Worm (Caenorhabditis elegans) whole organism, mixed stage, embryonic: Measurements from ENCODE around the gene dec-7.

Experiments
- M03D4.4 ChIP-seq: sonication (generic microtip); optimal IDR thresholded peaks from 2 replicates; lab custom pipeline; 2017; ENCODE audit warnings: mild to moderate bottlenecking, missing genetic modification characterization, missing compliant biosample characterization
- bed-3 ChIP-seq: fragments of 200-800 bp; sonication (Bioruptor generic); optimal IDR thresholded peaks from 3 replicates; lab custom pipeline; 2018; ENCODE audit warnings: mild to moderate bottlenecking, missing genetic modification characterization, moderate library complexity, missing compliant biosample characterization
- ceh-39 ChIP-seq: fragments of 150-350 bp; optimal IDR thresholded peaks from 2 replicates; lab custom pipeline; 2014; ENCODE audit warnings: missing biosample characterization, missing genetic modification characterization
- ceh-43 ChIP-seq: fragments of 200-800 bp; sonication (Bioruptor generic); optimal IDR thresholded peaks from 2 replicates; lab custom pipeline; 2018; ENCODE audit warnings: mild to moderate bottlenecking, missing genetic modification characterization, moderate library complexity, missing compliant biosample characterization
- ceh-83 ChIP-seq: fragments of 200-800 bp; sonication (Bioruptor generic); optimal IDR thresholded peaks from 2 replicates; lab custom pipeline; 2018; ENCODE audit warnings: mild to moderate bottlenecking, missing genetic modification characterization, missing compliant biosample characterization
- ces-1 ChIP-seq: fragments of 150-350 bp; optimal IDR thresholded peaks from 2 replicates; lab custom pipeline; 2014; ENCODE audit warnings: missing biosample characterization, missing genetic modification reagents, missing genetic modification characterization
- drap-1 ChIP-seq: fragments of 200-800 bp; sonication (Bioruptor generic); optimal IDR thresholded peaks from 3 replicates; lab custom pipeline; 2018; ENCODE audit warnings: mild to moderate bottlenecking, missing genetic modification characterization, missing compliant biosample characterization
- elt-1 ChIP-seq: sonication (generic microtip); optimal IDR thresholded peaks from 2 replicates; lab custom pipeline; 2017; ENCODE audit warnings: missing genetic modification characterization, mild to moderate bottlenecking, missing compliant biosample characterization, antibody characterized with exemption, moderate library complexity, borderline replicate concordance; ENCODE audit not compliant: insufficient read depth
- ham-2 ChIP-seq: fragments of 200-800 bp; sonication (Bioruptor generic); optimal IDR thresholded peaks from 2 replicates; lab custom pipeline; 2018; ENCODE audit warnings: mild to moderate bottlenecking, missing genetic modification characterization, missing compliant biosample characterization
- hlh-1 ChIP-seq: fragments of 150-350 bp; optimal IDR thresholded peaks from 2 replicates; lab custom pipeline; 2014; ENCODE audit warnings: missing biosample characterization, missing genetic modification reagents, missing genetic modification characterization
- lin-13 ChIP-seq: fragments of 150-350 bp; optimal IDR thresholded peaks from 2 replicates; lab custom pipeline; 2014; ENCODE audit warnings: missing biosample characterization, missing genetic modification characterization
- lsy-2 ChIP-seq: fragments of 150-350 bp; optimal IDR thresholded peaks from 2 replicates; lab custom pipeline; 2014; ENCODE audit warnings: missing biosample characterization, missing genetic modification characterization
- mab-5 ChIP-seq: fragments of 150-350 bp; optimal IDR thresholded peaks from 2 replicates; lab custom pipeline; 2014; ENCODE audit warnings: missing biosample characterization, missing genetic modification characterization
- mep-1 ChIP-seq: fragments of 150-350 bp; optimal IDR thresholded peaks from 2 replicates; lab custom pipeline; 2017; ENCODE audit warnings: missing biosample characterization, missing genetic modification reagents, missing genetic modification characterization, inconsistent platforms
- mls-2 ChIP-seq: sonication (generic microtip); optimal IDR thresholded peaks from 2 replicates; lab custom pipeline; 2016; ENCODE audit warnings: mild to moderate bottlenecking, missing genetic modification characterization, moderate library complexity, missing compliant biosample characterization
- nhr-2 ChIP-seq: fragments of 150-350 bp; optimal IDR thresholded peaks from 2 replicates; lab custom pipeline; 2014; ENCODE audit warnings: missing biosample characterization, missing genetic modification characterization
- nhr-237 ChIP-seq: fragments of 150-350 bp; optimal IDR thresholded peaks from 2 replicates; lab custom pipeline; 2014; ENCODE audit warnings: missing biosample characterization, missing genetic modification characterization
- nhr-28 ChIP-seq: fragments of 150-350 bp; optimal IDR thresholded peaks from 2 replicates; lab custom pipeline; 2014; ENCODE audit warnings: missing biosample characterization, missing genetic modification characterization
- nhr-76 ChIP-seq: sonication (generic microtip); optimal IDR thresholded peaks from 2 replicates; lab custom pipeline; 2017; ENCODE audit warnings: missing biosample characterization, missing genetic modification characterization
- sem-2 ChIP-seq: fragments of 200-800 bp; sonication (Bioruptor generic); optimal IDR thresholded peaks from 2 replicates; lab custom pipeline; 2018; ENCODE audit warnings: mild to moderate bottlenecking, missing genetic modification characterization, missing compliant biosample characterization
- snpc-4 ChIP-seq: fragments of 150-350 bp; optimal IDR thresholded peaks from 2 replicates; lab custom pipeline; 2014; ENCODE audit warnings: missing biosample characterization, missing genetic modification characterization
- sptf-1 ChIP-seq: sonication (generic microtip); optimal IDR thresholded peaks from 2 replicates; lab custom pipeline; 2017; ENCODE audit warnings: mild to moderate bottlenecking, missing genetic modification characterization, moderate library complexity, missing compliant biosample characterization
- tbx-8 ChIP-seq: fragments of 200-800 bp; sonication (Bioruptor generic); optimal IDR thresholded peaks from 2 replicates; lab custom pipeline; 2018; ENCODE audit warnings: mild to moderate bottlenecking, missing genetic modification characterization, moderate library complexity, missing compliant biosample characterization
- unc-120 ChIP-seq: sonication (generic microtip); optimal IDR thresholded peaks from 2 replicates; lab custom pipeline; 2017; ENCODE audit warnings: missing genetic modification characterization, missing compliant biosample characterization; ENCODE audit not compliant: poor library complexity, severe bottlenecking
- unc-39 ChIP-seq: fragments of 150-350 bp; optimal IDR thresholded peaks from 2 replicates; lab custom pipeline; 2014; ENCODE audit warnings: missing biosample characterization, missing genetic modification characterization
- zip-8 ChIP-seq: fragments of 150-350 bp; optimal IDR thresholded peaks from 2 replicates; lab custom pipeline; 2014; ENCODE audit warnings: missing biosample characterization, missing genetic modification characterization
- ztf-11 ChIP-seq: fragments of 150-350 bp; optimal IDR thresholded peaks from 2 replicates; lab custom pipeline; 2014; ENCODE audit warnings: missing biosample characterization, missing genetic modification characterization

The dec-7 gene

ce11 chrIII:9932091-9932490 is at the start of gene dec-7:
Gene dec-7, plus strand, starts transcription at chrIII:9932398.
- TF ChIP-seq nhr-76 (tag; lab: Kevin White, UChicago) = no peak
- TF ChIP-seq nhr-2 (tag; lab: Kevin White, UChicago) = no peak
- TF ChIP-seq tbx-8 (GFP tag; lab: Kevin White, UChicago) = no peak

ce11 chrIII:9885609-9886008 is 46.6 kb upstream of the dec-7 start:
- TF ChIP-seq elt-1 (tag; lab: Kevin White, UChicago) (no peak), ztf-11 (tag; lab: Kevin White, UChicago) (no peak), hlh-1 (tag; lab: Kevin White, UChicago) (peak; percentile 30)

- TF ChIP-seq snpc-4 (tag; lab: Kevin White, UChicago) (no peak), nhr-2 (tag; lab: Kevin White, UChicago) (no peak), elt-1 (tag; lab: Kevin White, UChicago) (no peak), unc-120 (no peak), nhr-237 (no peak), bed-3 (no peak), lsy-2 (tag; lab: Kevin White, UChicago) (no peak), mep-1 (tag; lab: Kevin White, UChicago) (no peak), nhr-76 (tag; lab: Kevin White, UChicago) (no peak), mls-2 (tag; lab: Kevin White, UChicago) (no peak), ztf-11 (tag; lab: Kevin White, UChicago) (no peak), zip-8 (tag; lab: Kevin White, UChicago) (no peak), ceh-39 (tag; lab: Kevin White, UChicago) (no peak), ces-1 (GFP tag; lab: Kevin White, UChicago) (no peak), sptf-1 (tag; lab: Kevin White, UChicago) (no peak), ceh-83 (GFP tag; lab: Kevin White, UChicago) (no peak), nhr-28 (tag; lab: Kevin White, UChicago) (no peak)
These were observed 45.9 kb upstream of the dec-7 start for ce11 chrIII:9886323-9886722.

- TF ChIP-seq nhr-76 (tag; lab: Kevin White, UChicago) (no peak), ceh-43 (GFP tag; lab: Kevin White, UChicago) (no peak), hlh-1 (tag; lab: Kevin White, UChicago) (no peak)
These were observed 40.9 kb upstream of the dec-7 start, which contains the start of gene alg-4 for ce11 chrIII:9891324-9891723. Gene alg-4, minus strand, starts transcription at chrIII:9891424.

- no peak for TF ChIP-seq sem-2 (GFP tag; lab: Kevin White, UChicago)
- peak; percentile 66 for TF ChIP-seq zip-8 (tag; lab: Kevin White, UChicago)
These were observed 39.3 kb upstream of the dec-7 start, which contains the start of gene mam-7 for ce11 chrIII:9892855-9893254. Gene mam-7, plus strand, starts transcription at chrIII:9893155.

- no peak for TF ChIP-seq hlh-1 (tag; lab: Kevin White, UChicago)
- no peak for TF ChIP-seq elt-1 (tag; lab: Kevin White, UChicago)
- no peak for TF ChIP-seq zip-8 (tag; lab: Kevin White, UChicago)
- TF ChIP-seq sem-2 (GFP tag; lab: Kevin White, UChicago) = no peak
- TF ChIP-seq, all 35 proteins: peak for 0
These were observed 32.5 kb upstream of the dec-7 start for ce11 chrIII:9899720-9900119.

ce11 chrIII:9903694-9904292 is 28.4 kb upstream of the dec-7 start:
- TF ChIP-seq nhr-76 (tag; lab: Kevin White, UChicago) (no peak), elt-1 (tag; lab: Kevin White, UChicago) (no peak), lin-13 (tag; lab: Kevin White, UChicago) (no peak), M03D4.4 (tag; lab: Kevin White, UChicago) (no peak), unc-39 (no peak), ceh-43 (GFP tag; lab: Kevin White, UChicago) (no peak), ham-2 (GFP tag; lab: Kevin White, UChicago) (no peak), drap-1 (GFP tag; lab: Kevin White, UChicago) (no peak), mab-5 (tag; lab: Kevin White, UChicago) (no peak), mep-1 (tag; lab: Kevin White, UChicago) (no peak), sem-2 (GFP tag; lab: Kevin White, UChicago) (no peak), nhr-237 (no peak)
- TF ChIP-seq, all 35 proteins: peak for 0
